Fruit fly (Drosophila melanogaster) whole organism, embryonic: Measurements from ENCODE around the gene Ir7g.
A peak's percentile ranks its signal among the peaks of the same experiment; 100 is the strongest.

Source experiments
- C15 ChIP-seq: fragments of 200-800 bp; sonication (Bioruptor generic); IDR thresholded peaks from 3 replicates; pipeline ENCODE4 v1.3.6; 2022; ENCODE audit warnings: missing biosample characterization, missing genetic modification characterization
- CG10462 ChIP-seq: fragments of 200-800 bp; sonication (Bioruptor generic); optimal IDR thresholded peaks from 2 replicates; lab custom pipeline; 2016; ENCODE audit warnings: missing biosample characterization, missing genetic modification characterization
- CG12769 ChIP-seq: fragments of 200-800 bp; sonication (Bioruptor generic); optimal IDR thresholded peaks from 2 replicates; lab custom pipeline; 2019; ENCODE audit warnings: missing biosample characterization, mild to moderate bottlenecking, missing genetic modification characterization, moderate library complexity
- CG1832 ChIP-seq: fragments of 200-800 bp; sonication (Bioruptor generic); optimal IDR thresholded peaks from 2 replicates; lab custom pipeline; 2017; ENCODE audit warnings: missing biosample characterization, mild to moderate bottlenecking, missing genetic modification characterization, inconsistent platforms
- CG18599 ChIP-seq: fragments of 200-800 bp; sonication (Bioruptor generic); optimal IDR thresholded peaks from 3 replicates; lab custom pipeline; 2017; ENCODE audit warnings: missing biosample characterization, missing genetic modification characterization, mild to moderate bottlenecking, moderate library complexity, missing genetic modification reagents
- CG2202 ChIP-seq: fragments of 200-800 bp; sonication (Bioruptor generic); optimal IDR thresholded peaks from 2 replicates; lab custom pipeline; 2018; ENCODE audit warnings: missing biosample characterization, mild to moderate bottlenecking, missing genetic modification characterization
- CG31441 ChIP-seq: fragments of 200-800 bp; sonication (Bioruptor generic); IDR thresholded peaks from 2 replicates; pipeline ENCODE4 v1.3.6; 2022; ENCODE audit warnings: missing biosample characterization, missing genetic modification characterization
- CG32767 ChIP-seq: fragments of 200-800 bp; sonication (Bioruptor generic); IDR thresholded peaks from 2 replicates; pipeline ENCODE4 v1.3.6; 2022; ENCODE audit warnings: missing biosample characterization, missing genetic modification characterization
- CG3726 ChIP-seq: fragments of 200-800 bp; sonication (Bioruptor generic); IDR thresholded peaks from 3 replicates; pipeline ENCODE4, ENCODE4 v1.3.6; 2022; ENCODE audit warnings: missing biosample characterization, missing genetic modification characterization
- CG4328 ChIP-seq: fragments of 200-800 bp; sonication (Bioruptor generic); optimal IDR thresholded peaks from 3 replicates; lab custom pipeline; 2017; ENCODE audit warnings: missing biosample characterization, missing genetic modification reagents, missing genetic modification characterization
- CG4820 ChIP-seq: fragments of 200-800 bp; sonication (Bioruptor generic); optimal IDR thresholded peaks from 3 replicates; lab custom pipeline; 2016; ENCODE audit warnings: missing biosample characterization, missing genetic modification characterization
- CG5245 ChIP-seq: fragments of 200-800 bp; sonication (Bioruptor generic); optimal IDR thresholded peaks from 3 replicates; lab custom pipeline; 2016; ENCODE audit warnings: missing biosample characterization, missing genetic modification characterization
- CG6689 ChIP-seq: fragments of 200-800 bp; sonication (Bioruptor generic); IDR thresholded peaks from 2 replicates; pipeline ENCODE4 v1.3.6; 2022; ENCODE audit warnings: missing biosample characterization, missing genetic modification characterization
- CG6765 ChIP-seq: fragments of 200-800 bp; sonication (Bioruptor generic); optimal IDR thresholded peaks from 3 replicates; lab custom pipeline; 2017; ENCODE audit warnings: missing biosample characterization, mild to moderate bottlenecking, missing genetic modification characterization
- CG7987 ChIP-seq: fragments of 200-800 bp; sonication (Bioruptor generic); optimal IDR thresholded peaks from 2 replicates; lab custom pipeline; 2018; ENCODE audit warnings: missing biosample characterization, mild to moderate bottlenecking, missing genetic modification characterization, moderate library complexity
- CG9437 ChIP-seq: fragments of 200-800 bp; sonication (Bioruptor generic); optimal IDR thresholded peaks from 2 replicates; lab custom pipeline; 2018; ENCODE audit warnings: missing biosample characterization, mild to moderate bottlenecking, missing genetic modification characterization
- CG9609 ChIP-seq: fragments of 200-800 bp; sonication (Bioruptor generic); optimal IDR thresholded peaks from 3 replicates; lab custom pipeline; 2016; ENCODE audit warnings: missing biosample characterization, missing genetic modification characterization
- CG9876 ChIP-seq: fragments of 200-800 bp; sonication (Bioruptor generic); optimal IDR thresholded peaks from 2 replicates; lab custom pipeline; 2016; ENCODE audit warnings: missing biosample characterization, missing genetic modification characterization
- Gug ChIP-seq: fragments of 200-800 bp; sonication (Bioruptor generic); IDR thresholded peaks from 4 replicates; pipeline ENCODE4 v1.3.6; 2022; ENCODE audit warnings: missing biosample characterization, missing genetic modification characterization
- H15 ChIP-seq: fragments of 200-800 bp; sonication (Bioruptor generic); IDR thresholded peaks from 3 replicates; pipeline ENCODE4 v1.3.6; 2022; ENCODE audit warnings: missing biosample characterization, missing genetic modification characterization
- Hr78 ChIP-seq, 2 experiments: fragments of 200-800 bp in 1 of 2; fragments of >200 bp in 1 of 2; sonication (Bioruptor generic) in 1 of 2; optimal IDR thresholded peaks; 2 replicates each; lab custom pipeline; 2017 to 2019; ENCODE audit warnings: missing biosample characterization in 2 of 2, missing genetic modification characterization in 2 of 2, mild to moderate bottlenecking in 1 of 2, moderate library complexity in 1 of 2
- MBD-R2 ChIP-seq: fragments of 200-800 bp; sonication (Bioruptor generic); IDR thresholded peaks from 2 replicates; pipeline ENCODE4 v1.3.6; 2022; ENCODE audit warnings: missing biosample characterization, missing genetic modification characterization
- NK7.1 ChIP-seq: fragments of 200-800 bp; sonication (Bioruptor generic); optimal IDR thresholded peaks from 3 replicates; lab custom pipeline; 2016; ENCODE audit warnings: missing biosample characterization, missing genetic modification characterization
- Stat92E ChIP-seq, 3 experiments: fragments of >200 bp in 2 of 3; fragments of 200-800 bp in 1 of 3; sonication (Bioruptor generic) in 1 of 3; optimal IDR thresholded peaks; 2 replicates each; lab custom pipeline; 2017 to 2019; ENCODE audit warnings: missing biosample characterization in 3 of 3, missing genetic modification characterization in 3 of 3, mild to moderate bottlenecking in 1 of 3, moderate library complexity in 1 of 3
- Taf1 ChIP-seq: fragments of 200-800 bp; sonication (Bioruptor generic); IDR thresholded peaks from 2 replicates; pipeline ENCODE4 v1.3.6; 2022; ENCODE audit warnings: missing biosample characterization, missing genetic modification characterization
- Tbp ChIP-seq: fragments of >200 bp; optimal IDR thresholded peaks from 2 replicates; lab custom pipeline; 2018; ENCODE audit warnings: missing biosample characterization, missing genetic modification characterization
- al ChIP-seq: fragments of 200-800 bp; sonication (Bioruptor generic); IDR thresholded peaks from 2 replicates; pipeline ENCODE4 v1.3.6; 2022; ENCODE audit warnings: missing biosample characterization, missing genetic modification characterization
- ase ChIP-seq: fragments of 200-800 bp; sonication (Bioruptor generic); IDR thresholded peaks from 3 replicates; pipeline ENCODE4 v1.3.6; 2022; ENCODE audit warnings: missing biosample characterization, missing genetic modification characterization
- az2 ChIP-seq: fragments of 200-800 bp; sonication (Bioruptor generic); optimal IDR thresholded peaks from 3 replicates; lab custom pipeline; 2016; ENCODE audit warnings: missing biosample characterization, missing genetic modification characterization
- bab2 ChIP-seq: fragments of 200-800 bp; sonication (Bioruptor generic); optimal IDR thresholded peaks from 2 replicates; lab custom pipeline; 2016; ENCODE audit warnings: missing biosample characterization, missing genetic modification characterization
- cg ChIP-seq: fragments of 200-800 bp; sonication (Bioruptor generic); optimal IDR thresholded peaks from 3 replicates; lab custom pipeline; 2019; ENCODE audit warnings: missing biosample characterization, mild to moderate bottlenecking, missing genetic modification characterization, moderate library complexity
- chm ChIP-seq: fragments of 200-800 bp; sonication (Bioruptor generic); IDR thresholded peaks from 2 replicates; pipeline ENCODE4 v1.3.6; 2022; ENCODE audit warnings: missing biosample characterization, missing genetic modification characterization
- dm ChIP-seq: fragments of 200-800 bp; sonication (Bioruptor generic); optimal IDR thresholded peaks from 3 replicates; lab custom pipeline; 2016; ENCODE audit warnings: missing biosample characterization, missing genetic modification characterization
- dmrt99B ChIP-seq: fragments of 200-800 bp; sonication (Bioruptor generic); optimal IDR thresholded peaks from 2 replicates; lab custom pipeline; 2018; ENCODE audit warnings: missing biosample characterization, mild to moderate bottlenecking, missing genetic modification characterization, moderate library complexity
- fd102C ChIP-seq: fragments of 200-800 bp; sonication (Bioruptor generic); optimal IDR thresholded peaks from 2 replicates; lab custom pipeline; 2018; ENCODE audit warnings: missing biosample characterization, mild to moderate bottlenecking, missing genetic modification characterization, moderate library complexity
- fu2 ChIP-seq: fragments of 200-800 bp; sonication (Bioruptor generic); optimal IDR thresholded peaks from 2 replicates; lab custom pipeline; 2016; ENCODE audit warnings: missing biosample characterization, missing genetic modification characterization
- gce ChIP-seq: fragments of 200-800 bp; sonication (Bioruptor generic); IDR thresholded peaks from 3 replicates; pipeline ENCODE4 v1.3.6; 2022; ENCODE audit warnings: missing biosample characterization, missing genetic modification characterization
- klu ChIP-seq: fragments of 200-800 bp; sonication (Bioruptor generic); IDR thresholded peaks from 2 replicates; pipeline ENCODE4 v1.3.6; 2022; ENCODE audit warnings: missing biosample characterization, missing genetic modification characterization
- knrl ChIP-seq: fragments of 200-800 bp; sonication (Bioruptor generic); IDR thresholded peaks from 3 replicates; pipeline ENCODE4 v1.3.6; 2022; ENCODE audit warnings: missing biosample characterization, missing genetic modification characterization; ENCODE audit not compliant: partially characterized antibody
- onecut ChIP-seq: fragments of 200-800 bp; sonication (Bioruptor generic); IDR thresholded peaks from 2 replicates; pipeline ENCODE4 v1.3.6; 2022; ENCODE audit warnings: missing biosample characterization, missing genetic modification characterization
- pita ChIP-seq: fragments of 200-800 bp; sonication (Bioruptor generic); optimal IDR thresholded peaks from 2 replicates; lab custom pipeline; 2017; ENCODE audit warnings: missing biosample characterization, mild to moderate bottlenecking, missing genetic modification characterization
- rib ChIP-seq: fragments of 200-800 bp; sonication (Bioruptor generic); IDR thresholded peaks from 2 replicates; pipeline ENCODE4 v1.3.6; 2022; ENCODE audit warnings: missing biosample characterization, missing genetic modification characterization
- sim ChIP-seq: fragments of 200-800 bp; sonication (Bioruptor generic); IDR thresholded peaks from 2 replicates; pipeline ENCODE4 v1.3.6; 2022; ENCODE audit warnings: missing biosample characterization, missing genetic modification characterization
- sisA ChIP-seq: fragments of 200-800 bp; sonication (Bioruptor generic); IDR thresholded peaks from 2 replicates; pipeline ENCODE4 v1.3.6; 2022; ENCODE audit warnings: missing biosample characterization, missing genetic modification characterization
- slp2 ChIP-seq: fragments of 200-800 bp; sonication (Bioruptor generic); optimal IDR thresholded peaks from 2 replicates; lab custom pipeline; 2016; ENCODE audit warnings: missing biosample characterization, missing genetic modification characterization
- stc ChIP-seq: fragments of 200-800 bp; sonication (Bioruptor generic); IDR thresholded peaks from 2 replicates; pipeline ENCODE4 v1.3.6; 2022; ENCODE audit warnings: missing biosample characterization, missing genetic modification characterization
- toy ChIP-seq: fragments of 200-800 bp; sonication (Bioruptor generic); IDR thresholded peaks from 2 replicates; pipeline ENCODE4 v1.3.6; 2022; ENCODE audit warnings: missing biosample characterization, missing genetic modification characterization
- unpg ChIP-seq: fragments of 200-800 bp; sonication (Bioruptor generic); optimal IDR thresholded peaks from 3 replicates; lab custom pipeline; 2018; ENCODE audit warnings: missing biosample characterization, mild to moderate bottlenecking, missing genetic modification characterization, moderate library complexity
- wdn ChIP-seq: fragments of 200-800 bp; sonication (Bioruptor generic); IDR thresholded peaks from 2 replicates; pipeline ENCODE4 v1.3.6; 2022; ENCODE audit warnings: missing biosample characterization, missing genetic modification characterization
- wor ChIP-seq: fragments of 200-800 bp; sonication (Bioruptor generic); IDR thresholded peaks from 2 replicates; pipeline ENCODE4 v1.3.6; 2022; ENCODE audit warnings: missing biosample characterization, missing genetic modification characterization
- zf30C ChIP-seq: fragments of 200-800 bp; sonication (Bioruptor generic); optimal IDR thresholded peaks from 3 replicates; lab custom pipeline; 2018; ENCODE audit warnings: missing biosample characterization, mild to moderate bottlenecking, missing genetic modification characterization

The Ir7g gene

dm6 chrX:7934679-7935078 lies 50.2 kb downstream of the Ir7g start, which contains the start of gene RpS14b (continued):
- TF ChIP-seq fd102C (GFP tag; lab: Kevin White, UChicago) (no peak), CG7987 (peak; percentile 79), CG9437 (peak; percentile 28), CG2202 (tag; lab: Kevin White, UChicago) (no peak), bab2 (GFP tag; lab: Kevin White, UChicago) (peak; percentile 48), wdn (GFP tag; lab: Robert Waterston, UW) (peak; percentile 51), wor (GFP tag; lab: Robert Waterston, UW) (no peak), chm (peak; percentile 82), CG9876 (GFP tag; lab: Kevin White, UChicago) (no peak), klu (GFP tag; lab: Robert Waterston, UW) (peak; percentile 23; the same call in 1 of the 2 replicates), CG5245 (GFP tag; lab: Kevin White, UChicago) (peak; percentile 20), fu2 (peak; percentile 31), CG4328 (peak; percentile 70), sisA (GFP tag; lab: Robert Waterston, UW) (peak; percentile 24; the same call in 1 of the 2 replicates), al (GFP tag; lab: Robert Waterston, UW) (peak; percentile 38; the same call in 1 of the 2 replicates), stc (peak; percentile 65; the same call in 1 of the 2 replicates), CG6765 (GFP tag; lab: Kevin White, UChicago) (peak; percentile 75), Tbp (GFP tag; lab: Kevin White, UChicago) (no peak), CG10462 (GFP tag; lab: Kevin White, UChicago) (no peak), Gug (peak; percentile 40; the same call in 1 of the 4 replicates), rib (peak; percentile 78), dm (GFP tag; lab: Kevin White, UChicago) (peak; percentile 80), onecut (GFP tag; lab: Robert Waterston, UW) (peak; percentile 69), slp2 (peak; percentile 6), CG9609 (GFP tag; lab: Kevin White, UChicago) (peak; percentile 53), az2 (no peak), CG3726 (no peak), ase (GFP tag; lab: Robert Waterston, UW) (peak; percentile 67; the same call in 2 of the 3 replicates), pita (GFP tag; lab: Kevin White, UChicago) (no peak), CG12769 (peak; percentile 37), cg (GFP tag; lab: Kevin White, UChicago) (peak; percentile 10), zf30C (GFP tag; lab: Kevin White, UChicago) (peak; percentile 50), CG32767 (GFP tag; lab: Robert Waterston, UW) (peak; percentile 51; the same call in 1 of the 2 replicates), knrl (peak; percentile 72), Taf1 (GFP tag; lab: Robert Waterston, UW) (no peak), gce (peak; percentile 72; the same call in 2 of the 3 replicates), sim (GFP tag; lab: Robert Waterston, UW) (peak; percentile 42; the same call in 1 of the 2 replicates), unpg (GFP tag; lab: Kevin White, UChicago) (peak; percentile 51), Stat92E (GFP tag; optimal IDR thresholded peaks at IDR 0.05; lab: Kevin White, UChicago) (no peak), H15 (GFP tag; lab: Robert Waterston, UW) (peak; percentile 44; the same call in 1 of the 3 replicates), NK7.1 (peak; percentile 43), CG31441 (GFP tag; lab: Robert Waterston, UW) (0 out of 2 replicates have a peak, but pooled peaks have one; percentile 27), CG6689 (GFP tag; lab: Robert Waterston, UW) (no peak), toy (GFP tag; lab: Robert Waterston, UW) (0 out of 2 replicates have a peak, but pooled peaks have one; percentile 37), CG4820 (GFP tag; lab: Kevin White, UChicago) (no peak), C15 (GFP tag; lab: Robert Waterston, UW) (peak; percentile 61; the same call in 1 of the 3 replicates), Hr78 (GFP tag; optimal IDR thresholded peaks at IDR 0.05; lab: Kevin White, UChicago) (no peak), dmrt99B (tag; lab: Kevin White, UChicago) (peak; percentile 10), MBD-R2 (GFP tag; lab: Robert Waterston, UW) (peak; percentile 76), CG1832 (GFP tag; lab: Kevin White, UChicago) (no peak), CG18599 (peak; percentile 74)
